Fruit fly (Drosophila melanogaster) whole organism, adult: ENCODE data around the gene dati.

Source experiments
- CG11617 ChIP-seq: fragments of 200-800 bp; sonication (Bioruptor generic); optimal IDR thresholded peaks from 2 replicates; lab custom pipeline; 2017; ENCODE audit warnings: mild to moderate bottlenecking, missing biosample characterization, missing genetic modification reagents, missing genetic modification characterization
- CG12768 ChIP-seq: fragments of 200-800 bp; sonication (Bioruptor generic); optimal IDR thresholded peaks from 2 replicates; lab custom pipeline; 2017; ENCODE audit warnings: missing biosample characterization, missing genetic modification characterization, mild to moderate bottlenecking, moderate library complexity, missing genetic modification reagents
- CG14711 ChIP-seq: fragments of 200-800 bp; sonication (Bioruptor generic); optimal IDR thresholded peaks from 2 replicates; lab custom pipeline; 2018; ENCODE audit warnings: missing biosample characterization, mild to moderate bottlenecking, missing genetic modification characterization, moderate library complexity
- CG1620 ChIP-seq: fragments of 200-800 bp; sonication (Bioruptor generic); optimal IDR thresholded peaks from 2 replicates; lab custom pipeline; 2016; ENCODE audit warnings: missing biosample characterization, missing genetic modification characterization
- CG33017 ChIP-seq: fragments of 200-800 bp; sonication (Bioruptor generic); optimal IDR thresholded peaks from 2 replicates; lab custom pipeline; 2018; ENCODE audit warnings: missing biosample characterization, mild to moderate bottlenecking, missing genetic modification characterization, moderate library complexity
- CG5204 ChIP-seq: fragments of 200-800 bp; sonication (Bioruptor generic); optimal IDR thresholded peaks from 2 replicates; lab custom pipeline; 2016; ENCODE audit warnings: missing biosample characterization, missing genetic modification characterization
- CG7045 ChIP-seq: fragments of 200-800 bp; sonication (Bioruptor generic); optimal IDR thresholded peaks from 2 replicates; lab custom pipeline; 2017; ENCODE audit warnings: missing biosample characterization, mild to moderate bottlenecking, missing genetic modification characterization
- CG7101 ChIP-seq: fragments of 200-800 bp; sonication (Bioruptor generic); optimal IDR thresholded peaks from 2 replicates; lab custom pipeline; 2018; ENCODE audit warnings: missing biosample characterization, mild to moderate bottlenecking, missing genetic modification characterization, moderate library complexity
- Clk ChIP-seq: fragments of 200-800 bp; sonication (Bioruptor generic); optimal IDR thresholded peaks from 2 replicates; lab custom pipeline; 2017; ENCODE audit warnings: missing biosample characterization, missing genetic modification characterization
- Crg-1 ChIP-seq: fragments of 200-800 bp; sonication (Bioruptor generic); optimal IDR thresholded peaks from 2 replicates; lab custom pipeline; 2016; ENCODE audit warnings: missing biosample characterization, missing genetic modification characterization
- Hr96 ChIP-seq: fragments of 200-800 bp; sonication (Bioruptor generic); optimal IDR thresholded peaks from 2 replicates; lab custom pipeline; 2016; ENCODE audit warnings: missing biosample characterization, missing genetic modification characterization
- Mnt ChIP-seq: fragments of 200-800 bp; sonication (Bioruptor generic); optimal IDR thresholded peaks from 2 replicates; lab custom pipeline; 2016; ENCODE audit warnings: missing biosample characterization, mild to moderate bottlenecking, missing genetic modification characterization
- bab1 ChIP-seq: fragments of 200-800 bp; sonication (Bioruptor generic); optimal IDR thresholded peaks from 3 replicates; lab custom pipeline; 2019; ENCODE audit warnings: missing biosample characterization, mild to moderate bottlenecking, missing genetic modification characterization, moderate library complexity
- cic ChIP-seq: fragments of 200-800 bp; sonication (Bioruptor generic); optimal IDR thresholded peaks from 2 replicates; lab custom pipeline; 2017; ENCODE audit warnings: missing biosample characterization, mild to moderate bottlenecking, missing genetic modification characterization, moderate library complexity
- cnc ChIP-seq, 2 experiments: fragments of >200 bp; optimal IDR thresholded peaks; 2 replicates each; lab custom pipeline; 2017
- kay ChIP-seq: fragments of 200-800 bp; sonication (Bioruptor generic); peaks from one replicate; lab custom pipeline; 2016; ENCODE audit warnings: missing biosample characterization, missing genetic modification characterization, borderline replicate concordance
- ovo ChIP-seq: fragments of 200-800 bp; sonication (Bioruptor generic); optimal IDR thresholded peaks from 2 replicates; lab custom pipeline; 2016; ENCODE audit warnings: missing biosample characterization, missing genetic modification characterization
- pad ChIP-seq: fragments of 200-800 bp; sonication (Bioruptor generic); optimal IDR thresholded peaks from 3 replicates; lab custom pipeline; 2017; ENCODE audit warnings: missing biosample characterization, missing genetic modification characterization, mild to moderate bottlenecking, moderate library complexity, missing genetic modification reagents
- tj ChIP-seq: fragments of 200-800 bp; sonication (Bioruptor generic); optimal IDR thresholded peaks from 3 replicates; lab custom pipeline; 2017; ENCODE audit warnings: missing biosample characterization, mild to moderate bottlenecking, missing genetic modification characterization, moderate library complexity
- toe ChIP-seq: fragments of 200-800 bp; sonication (Bioruptor generic); optimal IDR thresholded peaks from 2 replicates; lab custom pipeline; 2016; ENCODE audit warnings: missing biosample characterization, missing genetic modification characterization

Gene dati

DNA sequence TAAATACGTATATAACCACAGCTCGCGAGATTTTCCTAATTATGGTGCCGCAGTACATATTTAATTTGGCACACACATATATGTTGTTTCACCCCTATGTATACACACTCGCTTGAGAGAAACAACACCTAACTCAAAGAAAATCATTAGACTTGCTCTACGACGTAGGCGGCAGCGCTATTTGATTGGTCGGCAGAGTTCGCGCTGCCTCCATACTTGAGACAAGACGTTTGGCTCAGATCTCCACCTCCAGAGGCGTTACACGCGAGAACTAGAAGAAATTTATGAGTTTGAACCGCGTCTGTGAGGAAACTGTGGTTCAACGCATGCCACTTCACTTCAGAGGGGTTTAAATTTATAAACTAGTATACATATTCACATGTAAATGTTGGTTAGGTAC lies 27.9 kb upstream of the dati start:
- TF ChIP-seq CG7101 (tag; lab: Kevin White, UChicago) (no peak), Crg-1 (GFP tag; lab: Kevin White, UChicago) (no peak), cic (GFP tag; lab: Kevin White, UChicago) (no peak)

- TF ChIP-seq Mnt (no peak), Hr96 (no peak), kay (GFP tag; lab: Kevin White, UChicago) (no peak), pad (no peak), Crg-1 (GFP tag; lab: Kevin White, UChicago) (no peak), toe (GFP tag; lab: Kevin White, UChicago) (no peak), CG14711 (tag; lab: Kevin White, UChicago) (no peak), tj (GFP tag; lab: Kevin White, UChicago) (no peak), Clk (no peak), ovo (GFP tag; lab: Kevin White, UChicago) (no peak), CG5204 (GFP tag; lab: Kevin White, UChicago) (no peak), CG12768 (GFP tag; lab: Kevin White, UChicago) (no peak), cnc (optimal IDR thresholded peaks at IDR 0.05; lab: Kevin White, UChicago) (no peak), CG7045 (GFP tag; lab: Kevin White, UChicago) (no peak), bab1 (GFP tag; lab: Kevin White, UChicago) (no peak), CG11617 (GFP tag; lab: Kevin White, UChicago) (no peak)
Measured at dm6 chr4:421772-422171, 26.4 kb upstream of the dati start.

DNA sequence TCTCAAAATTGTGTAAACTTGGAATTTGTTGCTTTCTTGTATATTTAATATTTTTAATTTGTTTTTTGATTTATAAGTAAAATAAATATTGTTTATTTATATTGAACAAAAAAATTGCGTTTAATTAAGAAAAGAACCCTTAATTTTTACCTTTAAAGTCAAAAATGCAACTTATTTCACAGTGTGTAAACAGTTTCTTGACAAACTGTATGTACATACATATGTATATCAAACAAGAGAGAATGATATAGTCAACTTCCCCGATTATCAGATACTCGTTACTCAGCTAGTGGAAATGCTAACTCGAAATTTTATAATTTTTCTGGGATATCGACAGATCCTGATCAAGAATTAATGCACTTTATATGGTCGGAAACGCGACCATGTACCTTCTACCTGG lies 25.6 kb upstream of the dati start:
- TF ChIP-seq CG12768 (GFP tag; lab: Kevin White, UChicago) (no peak), Crg-1 (GFP tag; lab: Kevin White, UChicago) (no peak), pad (no peak), kay (GFP tag; lab: Kevin White, UChicago) (no peak), tj (GFP tag; lab: Kevin White, UChicago) (no peak), CG7045 (GFP tag; lab: Kevin White, UChicago) (no peak), CG1620 (GFP tag; lab: Kevin White, UChicago) (no peak), CG11617 (GFP tag; lab: Kevin White, UChicago) (no peak), Mnt (no peak), Hr96 (no peak), Clk (no peak), cic (GFP tag; lab: Kevin White, UChicago) (no peak), CG7101 (tag; lab: Kevin White, UChicago) (no peak), CG33017 (tag; lab: Kevin White, UChicago) (no peak), cnc (optimal IDR thresholded peaks at IDR 0.05; lab: Kevin White, UChicago) (no peak), CG5204 (GFP tag; lab: Kevin White, UChicago) (no peak), toe (GFP tag; lab: Kevin White, UChicago) (no peak), bab1 (GFP tag; lab: Kevin White, UChicago) (no peak), ovo (GFP tag; lab: Kevin White, UChicago) (no peak), CG14711 (tag; lab: Kevin White, UChicago) (no peak)

DNA sequence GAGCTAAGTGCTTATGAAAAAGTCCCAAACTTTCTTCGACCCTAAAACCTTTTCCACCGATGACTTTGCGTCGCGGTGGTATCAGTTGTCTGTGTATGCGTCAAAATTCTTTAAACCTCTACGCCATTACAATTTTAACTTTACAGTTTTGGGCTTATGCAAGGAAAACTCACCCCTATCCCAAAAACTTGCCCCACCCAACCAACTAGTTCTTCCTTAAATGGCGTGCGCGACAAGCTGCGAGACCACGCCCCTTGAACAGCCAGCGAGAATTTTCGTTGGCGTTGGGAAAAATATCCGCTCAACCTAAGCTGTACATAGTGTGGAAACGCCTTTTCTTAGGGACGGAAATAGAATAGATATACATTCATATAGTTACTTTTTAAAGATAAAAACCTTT lies 23.3 kb upstream of the dati start:
- TF ChIP-seq cic (GFP tag; lab: Kevin White, UChicago), result no peak
- TF ChIP-seq Clk, result no peak
- TF ChIP-seq Hr96, result no peak
- TF ChIP-seq ovo (GFP tag; lab: Kevin White, UChicago), result no peak
- no peak for TF ChIP-seq CG7045 (GFP tag; lab: Kevin White, UChicago)
- TF ChIP-seq CG33017 (tag; lab: Kevin White, UChicago), result no peak
- no peak for TF ChIP-seq bab1 (GFP tag; lab: Kevin White, UChicago)

dm6 chr4:416288-416687 lies 20.9 kb upstream of the dati start:
- TF ChIP-seq Clk, result no peak
- peak; percentile 96 for TF ChIP-seq CG14711 (tag; lab: Kevin White, UChicago)
- peak; percentile 31 for TF ChIP-seq cic (GFP tag; lab: Kevin White, UChicago)
- TF ChIP-seq bab1 (GFP tag; lab: Kevin White, UChicago), result peak; percentile 23
- peak; percentile 19 for TF ChIP-seq toe (GFP tag; lab: Kevin White, UChicago)
- no peak for TF ChIP-seq pad
- TF ChIP-seq CG1620 (GFP tag; lab: Kevin White, UChicago), result no peak
- TF ChIP-seq Crg-1 (GFP tag; lab: Kevin White, UChicago), result no peak
- TF ChIP-seq CG7101 (tag; lab: Kevin White, UChicago), result peak; percentile 34
- TF ChIP-seq CG11617 (GFP tag; lab: Kevin White, UChicago), result peak; percentile 19
- TF ChIP-seq CG5204 (GFP tag; lab: Kevin White, UChicago), result no peak
- no peak for TF ChIP-seq Hr96

DNA sequence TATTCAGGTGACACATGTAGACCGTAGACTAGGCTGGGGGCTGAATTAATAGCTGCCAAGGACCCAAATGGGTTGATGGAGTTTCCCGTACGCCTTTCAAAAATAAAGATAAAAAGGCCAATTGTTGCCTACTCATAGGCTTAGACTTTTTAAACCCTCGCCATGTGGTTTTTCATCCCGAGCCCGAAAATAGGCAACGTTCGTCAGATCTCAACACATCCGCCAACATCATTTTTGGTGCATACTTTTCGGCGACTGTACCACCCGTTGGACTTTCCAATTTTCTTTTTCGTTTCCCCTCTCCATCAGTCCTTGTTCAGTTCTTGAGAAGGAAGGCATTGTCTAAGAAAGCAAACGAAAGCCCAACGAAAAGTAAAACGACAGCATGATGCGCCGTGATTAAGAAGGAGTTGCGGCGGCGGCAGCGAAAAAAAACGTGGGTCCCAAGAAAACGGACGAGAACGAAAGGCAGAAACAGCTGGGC lies 20.1 kb upstream of the dati start:
- TF ChIP-seq pad, result peak; percentile 47

DNA sequence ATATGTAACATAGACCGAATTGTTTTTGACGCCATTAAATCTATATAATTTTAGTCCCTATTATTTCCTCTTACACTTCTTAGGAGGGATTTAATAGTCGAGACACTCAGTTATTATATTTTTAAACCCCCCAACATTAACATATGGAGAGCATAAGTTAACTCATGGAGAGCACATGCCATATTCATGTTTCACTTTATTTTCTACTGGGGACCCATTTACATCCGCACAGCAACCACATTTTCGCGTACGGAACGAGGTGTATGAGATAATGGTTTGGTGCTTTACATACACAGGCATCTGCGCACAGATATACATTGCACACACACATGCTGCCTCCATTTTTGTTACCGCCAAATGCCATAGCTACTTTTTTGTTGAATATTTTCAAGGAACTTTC lies 16.1 kb upstream of the dati start:
- TF ChIP-seq kay (GFP tag; lab: Kevin White, UChicago) (no peak), Hr96 (no peak), CG11617 (GFP tag; lab: Kevin White, UChicago) (no peak), CG7045 (GFP tag; lab: Kevin White, UChicago) (no peak), cic (GFP tag; lab: Kevin White, UChicago) (no peak), CG14711 (tag; lab: Kevin White, UChicago) (no peak), cnc (optimal IDR thresholded peaks at IDR 0.05; lab: Kevin White, UChicago) (no peak), CG1620 (GFP tag; lab: Kevin White, UChicago) (no peak), Mnt (no peak), pad (no peak), Clk (no peak), CG7101 (tag; lab: Kevin White, UChicago) (no peak), bab1 (GFP tag; lab: Kevin White, UChicago) (no peak), CG33017 (tag; lab: Kevin White, UChicago) (no peak), ovo (GFP tag; lab: Kevin White, UChicago) (no peak), Crg-1 (GFP tag; lab: Kevin White, UChicago) (no peak), CG5204 (GFP tag; lab: Kevin White, UChicago) (no peak), toe (GFP tag; lab: Kevin White, UChicago) (no peak)
